Worm (Caenorhabditis elegans) whole organism, early embryonic: ENCODE measurements around the gene ZK1240.1.

Experiments used
- ama-1 ChIP-seq: fragments of 150-350 bp; optimal IDR thresholded peaks from 2 replicates; lab custom pipeline; 2014
- hnd-1 ChIP-seq: sonication (generic microtip); optimal IDR thresholded peaks from 2 replicates; lab custom pipeline; 2016; ENCODE audit warnings: missing genetic modification characterization, missing compliant biosample characterization
- scrt-1 ChIP-seq: fragments of 200-800 bp; sonication (Bioruptor generic); IDR thresholded peaks from 2 replicates; pipeline ENCODE4 v1.3.6; 2022; ENCODE audit warnings: missing genetic modification characterization, missing compliant biosample characterization

- no peak for TF ChIP-seq hnd-1 (tag; lab: Kevin White, UChicago)
- no peak for TF ChIP-seq ama-1
- no peak for TF ChIP-seq scrt-1 (GFP tag; lab: Robert Waterston, UW)
Observed at ce11 chrII:2284703-2285102, 44.5 kb upstream of the ZK1240.1 start.
